Fruit fly (Drosophila melanogaster): ENCODE measurements around the gene COX7AL.

- no peak for TF ChIP-seq CG8478 (optimal IDR thresholded peaks at IDR 0.05)
- TF ChIP-seq EcR (GFP tag; optimal IDR thresholded peaks at IDR 0.05): no peak
- TF ChIP-seq Dll (optimal IDR thresholded peaks at IDR 0.05): no peak
- no peak for TF ChIP-seq pan (optimal IDR thresholded peaks at IDR 0.05)
- TF ChIP-seq psq (optimal IDR thresholded peaks at IDR 0.05): no peak
Observed at dm6 chr3R:8362259-8362876, 18.9 kb downstream of the COX7AL start, which contains the start of the genes Veneno and CG7963.

Data from whole organism.